Worm (Caenorhabditis elegans) whole organism, L4 larva: ENCODE results near the gene K08D12.4.

Experiments
- F10B5.3 ChIP-seq: sonication (generic microtip); optimal IDR thresholded peaks from 2 replicates; lab custom pipeline; 2016; ENCODE audit warnings: mild to moderate bottlenecking, missing genetic modification characterization, missing compliant biosample characterization
- F49E8.2 ChIP-seq: sonication (generic microtip); optimal IDR thresholded peaks from 2 replicates; lab custom pipeline; 2016; ENCODE audit warnings: missing compliant biosample characterization, mild to moderate bottlenecking, missing genetic modification characterization, borderline replicate concordance
- T20F7.1 ChIP-seq: fragments of 200-800 bp; sonication (Bioruptor generic); optimal IDR thresholded peaks from 2 replicates; lab custom pipeline; 2018; ENCODE audit warnings: mild to moderate bottlenecking, missing genetic modification characterization, missing compliant biosample characterization
- Y5F2A.4 ChIP-seq: fragments of 200-800 bp; sonication (Bioruptor generic); optimal IDR thresholded peaks from 2 replicates; lab custom pipeline; 2018; ENCODE audit warnings: mild to moderate bottlenecking, missing genetic modification characterization, missing compliant biosample characterization
- aha-1 ChIP-seq: fragments of 150-350 bp; peaks from one replicate; lab custom pipeline; 2014; ENCODE audit warnings: missing biosample characterization, missing genetic modification characterization
- ama-1 ChIP-seq: fragments of 150-350 bp; optimal IDR thresholded peaks from 2 replicates; lab custom pipeline; 2014; ENCODE audit warnings: inconsistent platforms, mixed read lengths
- arid-1 ChIP-seq: fragments of 200-800 bp; sonication (Bioruptor generic); conservative IDR thresholded peaks from 2 replicates; pipeline ENCODE4 v1.3.6; 2022; ENCODE audit warnings: missing genetic modification reagents, missing genetic modification characterization, missing compliant biosample characterization
- ceh-20 ChIP-seq: fragments of 200-800 bp; sonication (Bioruptor generic); IDR thresholded peaks from 2 replicates; pipeline ENCODE4 v1.3.6; 2022; ENCODE audit warnings: missing genetic modification reagents, missing genetic modification characterization, missing compliant biosample characterization
- ceh-32 ChIP-seq: sonication (generic microtip); optimal IDR thresholded peaks from 2 replicates; lab custom pipeline; 2016; ENCODE audit warnings: mild to moderate bottlenecking, missing genetic modification characterization, missing compliant biosample characterization; ENCODE audit not compliant: poor library complexity
- ceh-82 ChIP-seq: sonication (generic microtip); optimal IDR thresholded peaks from 2 replicates; lab custom pipeline; 2017; ENCODE audit warnings: missing biosample characterization, missing genetic modification characterization
- cey-2 ChIP-seq: sonication (generic microtip); optimal IDR thresholded peaks from 3 replicates; lab custom pipeline; 2017; ENCODE audit warnings: missing genetic modification characterization, mild to moderate bottlenecking, missing compliant biosample characterization, antibody characterized with exemption, borderline replicate concordance; ENCODE audit not compliant: insufficient read depth
- ctbp-1 ChIP-seq: fragments of 200-800 bp; sonication (Bioruptor generic); IDR thresholded peaks from 2 replicates; pipeline ENCODE4 v1.3.6; 2022; ENCODE audit warnings: missing genetic modification reagents, missing genetic modification characterization, missing compliant biosample characterization
- dmd-9 ChIP-seq: fragments of 200-800 bp; sonication (Bioruptor generic); IDR thresholded peaks from 2 replicates; pipeline ENCODE4 v1.3.6; 2022; ENCODE audit warnings: missing genetic modification reagents, missing genetic modification characterization, missing compliant biosample characterization
- dpl-1 ChIP-seq: fragments of 150-350 bp; optimal IDR thresholded peaks from 2 replicates; lab custom pipeline; 2014; ENCODE audit warnings: missing biosample characterization, missing genetic modification reagents, missing genetic modification characterization
- duxl-1 ChIP-seq: sonication (generic microtip); optimal IDR thresholded peaks from 2 replicates; lab custom pipeline; 2016; ENCODE audit warnings: mild to moderate bottlenecking, missing genetic modification characterization, moderate library complexity, missing compliant biosample characterization; ENCODE audit not compliant: poor library complexity
- egl-27 ChIP-seq: sonication (generic microtip); optimal IDR thresholded peaks from 3 replicates; lab custom pipeline; 2017; ENCODE audit warnings: missing biosample characterization, missing genetic modification reagents, missing genetic modification characterization
- fkh-10 ChIP-seq: fragments of 150-350 bp; optimal IDR thresholded peaks from 2 replicates; lab custom pipeline; 2014; ENCODE audit warnings: missing biosample characterization, missing genetic modification reagents, missing genetic modification characterization
- hlh-30 ChIP-seq: sonication (generic microtip); optimal IDR thresholded peaks from 2 replicates; lab custom pipeline; 2017; ENCODE audit warnings: antibody characterized with exemption, mild to moderate bottlenecking, missing genetic modification characterization, missing compliant biosample characterization; ENCODE audit not compliant: insufficient read depth
- hmg-1.1 ChIP-seq: fragments of 200-800 bp; sonication (Bioruptor generic); IDR thresholded peaks from 2 replicates; pipeline ENCODE4 v1.3.6; 2022; ENCODE audit warnings: missing genetic modification reagents, missing genetic modification characterization, missing compliant biosample characterization
- lin-1 ChIP-seq: fragments of 200-800 bp; sonication (Bioruptor generic); IDR thresholded peaks from 2 replicates; pipeline ENCODE4 v1.3.6; 2022; ENCODE audit warnings: missing genetic modification reagents, missing genetic modification characterization, missing compliant biosample characterization
- madf-5 ChIP-seq, 2 experiments: fragments of 200-800 bp; sonication (Bioruptor generic); IDR thresholded peaks; 2 replicates each; pipeline ENCODE4 v1.3.6; 2022; ENCODE audit warnings: missing compliant biosample characterization in 2 of 2, missing genetic modification characterization in 2 of 2
- madf-9 ChIP-seq: fragments of 200-800 bp; sonication (Bioruptor generic); conservative IDR thresholded peaks from 2 replicates; pipeline ENCODE4 v1.3.6; 2022; ENCODE audit warnings: missing genetic modification reagents, missing genetic modification characterization, missing compliant biosample characterization
- mdt-29 ChIP-seq: fragments of 200-800 bp; sonication (Bioruptor generic); IDR thresholded peaks from 2 replicates; pipeline ENCODE4 v1.3.6; 2022; ENCODE audit warnings: missing genetic modification reagents, missing genetic modification characterization, missing compliant biosample characterization
- mep-1 ChIP-seq: fragments of 150-350 bp; sonication (generic microtip); optimal IDR thresholded peaks from 3 replicates; lab custom pipeline; 2014; ENCODE audit warnings: missing biosample characterization, missing genetic modification characterization
- nhr-111 ChIP-seq: fragments of 200-800 bp; sonication (Bioruptor generic); optimal IDR thresholded peaks from 2 replicates; lab custom pipeline; 2018; ENCODE audit warnings: mild to moderate bottlenecking, missing genetic modification characterization, missing compliant biosample characterization
- nhr-25 ChIP-seq: sonication (generic microtip); optimal IDR thresholded peaks from 2 replicates; lab custom pipeline; 2017; ENCODE audit warnings: missing genetic modification characterization, mild to moderate bottlenecking, missing compliant biosample characterization, antibody characterized with exemption, moderate library complexity, borderline replicate concordance; ENCODE audit not compliant: insufficient read depth
- nhr-28 ChIP-seq: fragments of 150-350 bp; optimal IDR thresholded peaks from 2 replicates; lab custom pipeline; 2014; ENCODE audit warnings: missing biosample characterization, missing genetic modification characterization
- nhr-42 ChIP-seq: fragments of 200-800 bp; sonication (Bioruptor generic); IDR thresholded peaks from 2 replicates; pipeline ENCODE4 v1.3.6; 2022; ENCODE audit warnings: missing genetic modification characterization, missing compliant biosample characterization
- nhr-48 ChIP-seq: sonication (generic microtip); optimal IDR thresholded peaks from 2 replicates; lab custom pipeline; 2016; ENCODE audit warnings: mild to moderate bottlenecking, missing genetic modification characterization, missing compliant biosample characterization
- rbr-2 ChIP-seq: sonication (generic microtip); optimal IDR thresholded peaks from 2 replicates; lab custom pipeline; 2016; ENCODE audit warnings: missing genotype, missing genetic modification characterization, missing compliant biosample characterization
- sdz-12 ChIP-seq: fragments of 200-800 bp; sonication (Bioruptor generic); optimal IDR thresholded peaks from 2 replicates; lab custom pipeline; 2018; ENCODE audit warnings: mild to moderate bottlenecking, missing genetic modification characterization, missing compliant biosample characterization
- set-16 ChIP-seq: fragments of 200-800 bp; sonication (Bioruptor generic); IDR thresholded peaks from 2 replicates; pipeline ENCODE4 v1.3.6; 2022; ENCODE audit warnings: missing genetic modification reagents, missing genetic modification characterization, missing compliant biosample characterization
- skn-1 ChIP-seq: fragments of 150-350 bp; optimal IDR thresholded peaks from 2 replicates; lab custom pipeline; 2014; ENCODE audit warnings: missing biosample characterization, missing genetic modification characterization
- snpc-4 ChIP-seq: fragments of 150-350 bp; optimal IDR thresholded peaks from 2 replicates; lab custom pipeline; 2014; ENCODE audit warnings: missing biosample characterization, missing genetic modification characterization
- unc-62 ChIP-seq, 3 experiments: fragments of 150-350 bp in 1 of 3; sonication (generic microtip); optimal IDR thresholded peaks in 2 of 3; peaks in 1 of 3; 1 replicate in 1 of 3; 2 replicates in 2 of 3; lab custom pipeline; 2014 to 2017; ENCODE audit warnings: missing biosample characterization in 3 of 3, missing genetic modification characterization in 3 of 3, missing genetic modification reagents in 3 of 3, missing genotype in 1 of 3
- vab-7 ChIP-seq: fragments of 200-800 bp; sonication (Bioruptor generic); IDR thresholded peaks from 2 replicates; pipeline ENCODE4 v1.3.6; 2022; ENCODE audit warnings: missing genetic modification reagents, missing genetic modification characterization, missing compliant biosample characterization
- ztf-11 ChIP-seq: fragments of 150-350 bp; optimal IDR thresholded peaks from 2 replicates; lab custom pipeline; 2014; ENCODE audit warnings: missing biosample characterization, missing genetic modification characterization

Gene K08D12.4

DNA sequence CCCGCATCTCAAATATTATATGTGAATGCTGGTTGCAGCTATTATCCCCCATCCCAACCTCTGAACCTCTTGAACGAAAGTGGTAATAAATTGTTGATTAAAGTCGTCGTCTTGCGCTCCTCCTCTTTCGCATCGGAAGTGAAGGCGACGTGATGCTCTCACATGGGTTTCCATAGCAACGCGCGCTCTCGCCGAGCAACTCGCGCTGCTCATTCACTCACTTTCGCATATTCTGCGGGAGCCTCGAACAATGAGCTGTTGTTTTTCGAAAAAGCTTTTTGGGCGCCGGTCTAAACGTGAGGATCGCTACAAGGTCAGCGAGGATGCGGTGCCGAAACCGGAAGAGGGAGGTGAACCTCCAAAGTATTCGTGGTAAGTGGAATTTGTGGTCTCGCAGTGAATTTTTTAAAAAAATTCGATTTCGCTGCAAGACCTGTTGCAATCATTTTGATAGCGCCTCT lies 4.0 kb downstream of the K08D12.4 start, which contains the start of gene rpi-2 (continued):
- peak in 1 of 2 experiments; percentile 92 for TF ChIP-seq unc-62 (GFP tag; optimal IDR thresholded peaks at IDR 0.05 in 1 of 2; lab: Kevin White, UChicago)
- TF ChIP-seq unc-62 (tag; optimal IDR thresholded peaks at IDR 0.05; lab: Kevin White, UChicago) = no peak
- TF ChIP-seq dmd-9 (GFP tag; lab: Robert Waterston, UW) = peak; percentile 64; the same call in 1 of the 2 replicates
- TF ChIP-seq ceh-20 (GFP tag; lab: Robert Waterston, UW) = no peak
- TF ChIP-seq hmg-1.1 (GFP tag; lab: Robert Waterston, UW) = no peak
- no peak for TF ChIP-seq ceh-32 (tag; lab: Kevin White, UChicago)
- TF ChIP-seq lin-1 (GFP tag; lab: Robert Waterston, UW) = peak; percentile 63; the same call in 1 of the 2 replicates
- TF ChIP-seq dpl-1 = no peak
- TF ChIP-seq cey-2 (tag; lab: Kevin White, UChicago) = no peak
- no peak for TF ChIP-seq nhr-42
- no peak for TF ChIP-seq ztf-11 (tag; lab: Kevin White, UChicago)
- no peak for TF ChIP-seq nhr-111 (GFP tag; lab: Kevin White, UChicago)
- TF ChIP-seq T20F7.1 (GFP tag; lab: Kevin White, UChicago) = no peak
- TF ChIP-seq egl-27 (tag; lab: Kevin White, UChicago) = no peak
- TF ChIP-seq madf-5 (GFP tag; IDR thresholded peaks at IDR 0.05; lab: Robert Waterston, UW) = peak in 1 of 2 experiments; percentile 80; a peak in 1 of 4 replicates
- TF ChIP-seq F49E8.2 (tag; lab: Kevin White, UChicago) = peak; percentile 95
- TF ChIP-seq skn-1 (tag; lab: Kevin White, UChicago) = no peak
- TF ChIP-seq ctbp-1 (GFP tag; lab: Robert Waterston, UW) = peak; percentile 57
- peak; percentile 87 for TF ChIP-seq ama-1 (lab: Kevin White, UChicago)
- TF ChIP-seq Y5F2A.4 (GFP tag; lab: Kevin White, UChicago) = peak; percentile 53
- TF ChIP-seq F10B5.3 (tag; lab: Kevin White, UChicago) = no peak
- TF ChIP-seq nhr-25 = no peak
- TF ChIP-seq nhr-48 (tag; lab: Kevin White, UChicago) = no peak
- TF ChIP-seq mdt-29 (GFP tag; lab: Robert Waterston, UW) = 0 out of 2 replicates have a peak, but pooled peaks have one; percentile 22
- TF ChIP-seq mep-1 (tag; lab: Kevin White, UChicago) = peak; percentile 13
- no peak for TF ChIP-seq snpc-4 (tag; lab: Kevin White, UChicago)
- no peak; the same call in 1 of the 2 replicates for TF ChIP-seq set-16 (GFP tag; lab: Robert Waterston, UW)
- peak; percentile 40 for TF ChIP-seq sdz-12 (GFP tag; lab: Kevin White, UChicago)
- peak; percentile 11 for TF ChIP-seq duxl-1 (tag; lab: Kevin White, UChicago)

DNA sequence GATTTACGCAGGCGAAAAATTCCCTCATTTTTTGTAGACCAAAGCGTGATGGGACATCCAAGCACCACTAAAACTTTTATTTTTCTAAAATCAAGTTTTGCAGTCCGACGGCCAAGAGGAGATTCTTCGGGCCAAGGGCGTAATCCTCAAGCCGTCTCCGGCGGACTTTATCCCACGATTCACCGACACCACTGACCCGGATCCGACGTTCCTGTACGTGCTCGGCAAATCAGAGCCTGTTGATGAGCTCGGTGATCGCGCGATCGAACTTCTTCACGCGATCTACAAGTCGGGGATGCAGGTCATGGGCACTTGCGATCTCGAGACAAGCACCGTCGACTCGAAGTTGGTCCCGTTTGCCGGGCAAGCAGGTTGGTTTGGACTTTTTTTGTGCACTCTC lies 6.5 kb downstream of the K08D12.4 start:
- TF ChIP-seq set-16 (GFP tag; lab: Robert Waterston, UW) (peak; percentile 62), mdt-29 (GFP tag; lab: Robert Waterston, UW) (no peak), unc-62 (GFP tag; optimal IDR thresholded peaks at IDR 0.05 in 1 of 2; lab: Kevin White, UChicago) (peak in 1 of 2 experiments; percentile 57), unc-62 (tag; optimal IDR thresholded peaks at IDR 0.05; lab: Kevin White, UChicago) (no peak), aha-1 (tag; lab: Kevin White, UChicago) (peak; percentile 37)
- TF ChIP-seq, all 104 proteins: peak for 3

DNA sequence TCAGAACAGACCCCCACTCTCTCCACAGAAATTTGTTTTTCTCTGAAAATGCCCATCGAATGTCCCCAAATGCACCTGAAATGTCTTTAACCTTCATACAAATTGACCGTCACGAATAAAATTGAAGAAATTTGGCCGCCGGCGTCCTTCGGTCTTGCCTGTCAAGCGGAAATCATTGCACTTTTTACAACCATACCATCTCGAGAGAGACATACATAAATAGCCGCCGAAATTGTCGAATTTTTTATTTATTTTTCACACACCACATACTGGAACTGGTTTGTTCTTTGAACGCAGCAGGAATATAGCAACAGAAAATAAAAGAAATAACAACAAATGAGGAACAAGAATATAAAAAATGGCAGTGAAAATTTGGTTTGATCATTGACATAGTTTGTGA lies 8.6 kb downstream of the K08D12.4 start:
- TF ChIP-seq nhr-25 = peak; percentile 11
- TF ChIP-seq snpc-4 (tag; lab: Kevin White, UChicago) = no peak
- TF ChIP-seq, all 104 proteins: peak for 1

DNA sequence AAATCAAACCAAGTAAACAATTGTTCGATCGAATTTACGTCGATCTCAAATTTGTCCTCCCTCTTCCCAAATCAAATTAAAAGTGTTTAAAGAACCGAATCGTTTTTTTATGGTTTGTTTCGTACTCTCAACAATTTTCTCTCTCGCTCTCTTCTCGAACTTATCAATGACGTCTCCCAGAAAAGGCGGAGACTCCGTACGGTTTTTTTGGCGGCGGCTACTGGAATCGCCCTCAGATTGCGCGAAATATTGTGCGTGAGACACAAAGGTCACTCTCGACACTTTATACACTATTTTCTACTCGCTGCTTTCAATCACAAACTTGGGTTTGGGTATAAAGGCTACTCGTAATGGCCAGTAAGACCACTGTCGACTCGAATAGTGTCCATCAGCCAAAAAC lies 13.4 kb downstream of the K08D12.4 start, which contains the start of gene epic-2:
Gene epic-2, plus strand, starts transcription at position 317 of the 400 bp plus-strand sequence.
- no peak for TF ChIP-seq hlh-30
- TF ChIP-seq sdz-12 (GFP tag; lab: Kevin White, UChicago) = no peak
- no peak for TF ChIP-seq arid-1
- no peak for TF ChIP-seq vab-7 (GFP tag; lab: Robert Waterston, UW)
- TF ChIP-seq nhr-28 (tag; lab: Kevin White, UChicago) = peak; percentile 69
- TF ChIP-seq rbr-2 (tag; lab: Kevin White, UChicago) = no peak
- no peak for TF ChIP-seq fkh-10 (GFP tag; lab: Kevin White, UChicago)
- TF ChIP-seq ceh-82 (tag; lab: Kevin White, UChicago) = no peak
- no peak for TF ChIP-seq madf-9
